Fruit fly (Drosophila melanogaster) whole organism, embryonic: ENCODE data around the gene CG6607.

ENCODE experiments used
- CG10543 ChIP-seq: fragments of 200-800 bp; sonication (Bioruptor generic); optimal IDR thresholded peaks from 3 replicates; lab custom pipeline; 2017; ENCODE audit warnings: missing biosample characterization, mild to moderate bottlenecking, missing genetic modification characterization, moderate library complexity
- CG10959 ChIP-seq: fragments of 200-800 bp; sonication (Bioruptor generic); IDR thresholded peaks from 2 replicates; pipeline ENCODE4 v1.3.6; 2022; ENCODE audit warnings: missing biosample characterization, missing genetic modification characterization
- CG11085 ChIP-seq: fragments of 200-800 bp; sonication (Bioruptor generic); IDR thresholded peaks from 2 replicates; pipeline ENCODE4 v1.3.6; 2022; ENCODE audit warnings: missing biosample characterization, missing genetic modification characterization
- CG11504 ChIP-seq: fragments of 200-800 bp; sonication (Bioruptor generic); optimal IDR thresholded peaks from 3 replicates; lab custom pipeline; 2019; ENCODE audit warnings: missing biosample characterization, mild to moderate bottlenecking, missing genetic modification characterization, moderate library complexity
- CG11723 ChIP-seq: fragments of 200-800 bp; sonication (Bioruptor generic); optimal IDR thresholded peaks from 2 replicates; lab custom pipeline; 2017; ENCODE audit warnings: missing biosample characterization, mild to moderate bottlenecking, missing genetic modification characterization
- CG12744 ChIP-seq: fragments of 200-800 bp; sonication (Bioruptor generic); optimal IDR thresholded peaks from 2 replicates; lab custom pipeline; 2016; ENCODE audit warnings: missing biosample characterization, missing genetic modification characterization
- CG13775 ChIP-seq: fragments of 200-800 bp; sonication (Bioruptor generic); optimal IDR thresholded peaks from 3 replicates; lab custom pipeline; 2017; ENCODE audit warnings: missing biosample characterization, mild to moderate bottlenecking, missing genetic modification characterization
- CG15514 ChIP-seq: fragments of 200-800 bp; sonication (Bioruptor generic); optimal IDR thresholded peaks from 3 replicates; lab custom pipeline; 2017; ENCODE audit warnings: missing biosample characterization, missing genetic modification characterization, mild to moderate bottlenecking, moderate library complexity, missing genetic modification reagents
- CG16813 ChIP-seq: fragments of 200-800 bp; sonication (Bioruptor generic); IDR thresholded peaks from 3 replicates; pipeline ENCODE4 v1.3.6; 2022; ENCODE audit warnings: missing biosample characterization, missing genetic modification characterization; ENCODE audit not compliant: partially characterized antibody
- CG17385 ChIP-seq: fragments of 200-800 bp; sonication (Bioruptor generic); optimal IDR thresholded peaks from 3 replicates; lab custom pipeline; 2018; ENCODE audit warnings: missing biosample characterization, mild to moderate bottlenecking, missing genetic modification characterization
- CG17829 ChIP-seq: fragments of 200-800 bp; optimal IDR thresholded peaks from 2 replicates; lab custom pipeline; 2019; ENCODE audit warnings: missing biosample characterization, mild to moderate bottlenecking, missing genetic modification characterization, moderate library complexity
- CG2199 ChIP-seq: fragments of 200-800 bp; sonication (Bioruptor generic); IDR thresholded peaks from 3 replicates; pipeline ENCODE4 v1.3.6; 2022; ENCODE audit warnings: missing biosample characterization, missing genetic modification characterization
- CG34376 ChIP-seq: fragments of 200-800 bp; sonication (Bioruptor generic); optimal IDR thresholded peaks from 2 replicates; lab custom pipeline; 2018; ENCODE audit warnings: missing biosample characterization, mild to moderate bottlenecking, missing genetic modification characterization
- CG3838 ChIP-seq: fragments of 200-800 bp; sonication (Bioruptor generic); optimal IDR thresholded peaks from 3 replicates; lab custom pipeline; 2016; ENCODE audit warnings: missing biosample characterization, missing genetic modification characterization
- CG3995 ChIP-seq: fragments of 200-800 bp; sonication (Bioruptor generic); optimal IDR thresholded peaks from 3 replicates; lab custom pipeline; 2016; ENCODE audit warnings: missing biosample characterization, missing genetic modification characterization
- CG5953 ChIP-seq: fragments of 200-800 bp; sonication (Bioruptor generic); IDR thresholded peaks from 2 replicates; pipeline ENCODE4 v1.3.6; 2022; ENCODE audit warnings: missing biosample characterization, missing genetic modification characterization
- CG6254 ChIP-seq: fragments of 200-800 bp; sonication (Bioruptor generic); optimal IDR thresholded peaks from 3 replicates; lab custom pipeline; 2017; ENCODE audit warnings: mild to moderate bottlenecking, missing biosample characterization, missing genetic modification reagents, missing genetic modification characterization
- CG8281 ChIP-seq: fragments of 200-800 bp; sonication (Bioruptor generic); optimal IDR thresholded peaks from 2 replicates; lab custom pipeline; 2018; ENCODE audit warnings: missing biosample characterization, mild to moderate bottlenecking, missing genetic modification characterization, moderate library complexity
- CoRest ChIP-seq: fragments of 200-800 bp; sonication (Bioruptor generic); optimal IDR thresholded peaks from 3 replicates; lab custom pipeline; 2018; ENCODE audit warnings: missing biosample characterization, mild to moderate bottlenecking, missing genetic modification characterization, moderate library complexity
- D19A ChIP-seq: fragments of 200-800 bp; optimal IDR thresholded peaks from 3 replicates; lab custom pipeline; 2019; ENCODE audit warnings: missing biosample characterization, mild to moderate bottlenecking, missing genetic modification characterization, moderate library complexity
- D19B ChIP-seq: fragments of 200-800 bp; sonication (Bioruptor generic); optimal IDR thresholded peaks from 2 replicates; lab custom pipeline; 2017; ENCODE audit warnings: missing biosample characterization, mild to moderate bottlenecking, missing genetic modification characterization
- Eip74EF ChIP-seq, 2 experiments: fragments of 200-800 bp in 1 of 2; fragments of >200 bp in 1 of 2; sonication (Bioruptor generic) in 1 of 2; optimal IDR thresholded peaks; 2 replicates each; lab custom pipeline; 2017 to 2019; ENCODE audit warnings: missing biosample characterization in 2 of 2, missing genetic modification characterization in 2 of 2, mild to moderate bottlenecking in 1 of 2, moderate library complexity in 1 of 2
- Ets97D ChIP-seq: fragments of 200-800 bp; sonication (Bioruptor generic); optimal IDR thresholded peaks from 3 replicates; lab custom pipeline; 2016; ENCODE audit warnings: missing biosample characterization, missing genetic modification characterization
- Hr39 ChIP-seq: fragments of >200 bp; optimal IDR thresholded peaks from 2 replicates; lab custom pipeline; 2017
- Meics ChIP-seq: fragments of 200-800 bp; sonication (Bioruptor generic); optimal IDR thresholded peaks from 2 replicates; lab custom pipeline; 2017; ENCODE audit warnings: missing biosample characterization, mild to moderate bottlenecking, missing genetic modification characterization
- Neu2 ChIP-seq: fragments of 200-800 bp; sonication (Bioruptor generic); optimal IDR thresholded peaks from 3 replicates; lab custom pipeline; 2016; ENCODE audit warnings: missing biosample characterization, missing genetic modification characterization, borderline replicate concordance
- Sin3A ChIP-seq: fragments of >200 bp; optimal IDR thresholded peaks from 2 replicates; lab custom pipeline; 2018
- bbx ChIP-seq: fragments of 200-800 bp; sonication (Bioruptor generic); IDR thresholded peaks from 2 replicates; pipeline ENCODE4 v1.3.6; 2022; ENCODE audit warnings: missing biosample characterization, missing genetic modification characterization; ENCODE audit not compliant: partially characterized antibody
- bsh ChIP-seq, 2 experiments: fragments of 200-800 bp; sonication (Bioruptor generic); optimal IDR thresholded peaks; 2 replicates each; lab custom pipeline; 2017 to 2018; ENCODE audit warnings: mild to moderate bottlenecking in 2 of 2, missing biosample characterization in 2 of 2, missing genetic modification characterization in 2 of 2, moderate library complexity in 1 of 2
- cato ChIP-seq: fragments of 200-800 bp; sonication (Bioruptor generic); optimal IDR thresholded peaks from 2 replicates; lab custom pipeline; 2016; ENCODE audit warnings: missing biosample characterization, missing genetic modification characterization, borderline replicate concordance
- dysf ChIP-seq: fragments of 200-800 bp; sonication (Bioruptor generic); IDR thresholded peaks from 3 replicates; pipeline ENCODE4 v1.3.6; 2022; ENCODE audit warnings: missing biosample characterization, missing genetic modification characterization
- fd3F ChIP-seq: fragments of 200-800 bp; sonication (Bioruptor generic); optimal IDR thresholded peaks from 2 replicates; lab custom pipeline; 2018; ENCODE audit warnings: missing biosample characterization, mild to moderate bottlenecking, missing genetic modification characterization, moderate library complexity
- inv ChIP-seq: fragments of 200-800 bp; sonication (Bioruptor generic); IDR thresholded peaks from 2 replicates; pipeline ENCODE4 v1.3.6; 2022; ENCODE audit warnings: missing biosample characterization, missing genetic modification characterization; ENCODE audit not compliant: partially characterized antibody
- lab ChIP-seq: fragments of 200-800 bp; sonication (Bioruptor generic); optimal IDR thresholded peaks from 3 replicates; lab custom pipeline; 2017; ENCODE audit warnings: missing biosample characterization, missing genetic modification characterization, mild to moderate bottlenecking, moderate library complexity, missing genetic modification reagents
- lbe ChIP-seq: fragments of 200-800 bp; sonication (Bioruptor generic); optimal IDR thresholded peaks from 2 replicates; lab custom pipeline; 2016; ENCODE audit warnings: missing biosample characterization, mild to moderate bottlenecking, missing genetic modification characterization
- lilli ChIP-seq: fragments of 200-800 bp; sonication (Bioruptor generic); optimal IDR thresholded peaks from 3 replicates; lab custom pipeline; 2016; ENCODE audit warnings: missing biosample characterization, missing genetic modification characterization
- lov ChIP-seq, 2 experiments: fragments of 200-800 bp in 1 of 2; fragments of >200 bp in 1 of 2; sonication (Bioruptor generic) in 1 of 2; IDR thresholded peaks in 1 of 2; optimal IDR thresholded peaks in 1 of 2; 2 replicates in 1 of 2; 3 replicates in 1 of 2; pipeline versions ENCODE4 v1.3.6 to Lab custom; 2017 to 2022; ENCODE audit warnings: missing biosample characterization in 1 of 2, missing genetic modification characterization in 1 of 2
- oc ChIP-seq: fragments of 200-800 bp; sonication (Bioruptor generic); optimal IDR thresholded peaks from 2 replicates; lab custom pipeline; 2018; ENCODE audit warnings: missing biosample characterization, mild to moderate bottlenecking, missing genetic modification characterization, moderate library complexity
- pum ChIP-seq: fragments of 200-800 bp; sonication (Bioruptor generic); optimal IDR thresholded peaks from 2 replicates; lab custom pipeline; 2016; ENCODE audit warnings: missing biosample characterization, missing genetic modification characterization
- sens ChIP-seq: fragments of 200-800 bp; sonication (Bioruptor generic); peaks from one replicate; lab custom pipeline; 2016; ENCODE audit warnings: missing biosample characterization, missing genetic modification characterization
- tgo ChIP-seq: fragments of 200-800 bp; sonication (Bioruptor generic); IDR thresholded peaks from 3 replicates; pipeline ENCODE4 v1.3.6; 2022; ENCODE audit warnings: missing biosample characterization, missing genetic modification characterization
- tio ChIP-seq: fragments of 200-800 bp; sonication (Bioruptor generic); optimal IDR thresholded peaks from 2 replicates; lab custom pipeline; 2017; ENCODE audit warnings: missing biosample characterization, missing genetic modification characterization, inconsistent platforms
- tup ChIP-seq: fragments of 200-800 bp; sonication (Bioruptor generic); optimal IDR thresholded peaks from 2 replicates; lab custom pipeline; 2016; ENCODE audit warnings: missing biosample characterization, mild to moderate bottlenecking, missing genetic modification characterization, moderate library complexity
- unpg ChIP-seq: fragments of 200-800 bp; sonication (Bioruptor generic); optimal IDR thresholded peaks from 3 replicates; lab custom pipeline; 2018; ENCODE audit warnings: missing biosample characterization, mild to moderate bottlenecking, missing genetic modification characterization, moderate library complexity
- wdn ChIP-seq: fragments of 200-800 bp; sonication (Bioruptor generic); IDR thresholded peaks from 2 replicates; pipeline ENCODE4 v1.3.6; 2022; ENCODE audit warnings: missing biosample characterization, missing genetic modification characterization
- zfh1 ChIP-seq: fragments of 200-800 bp; sonication (Bioruptor generic); IDR thresholded peaks from 3 replicates; pipeline ENCODE4 v1.3.6; 2022; ENCODE audit warnings: missing biosample characterization, missing genetic modification characterization

The CG6607 gene

dm6 chr3R:24572540-24573043 is 44.7 kb downstream of the CG6607 start (continued):
- TF ChIP-seq CG16813 (GFP tag; lab: Robert Waterston, UW), result no peak
- TF ChIP-seq Neu2 (GFP tag; lab: Kevin White, UChicago), result peak; percentile 40
- peak in 1 of 2 experiments; percentile 98 for TF ChIP-seq Eip74EF (GFP tag; optimal IDR thresholded peaks at IDR 0.05; lab: Kevin White, UChicago)
- peak; percentile 92 for TF ChIP-seq pum (GFP tag; lab: Kevin White, UChicago)
- TF ChIP-seq CG3838 (GFP tag; lab: Kevin White, UChicago), result peak; percentile 96
- TF ChIP-seq CG2199 (GFP tag; lab: Robert Waterston, UW), result peak; percentile 98
- TF ChIP-seq CG10959, result peak; percentile 93
- peak; percentile 99 for TF ChIP-seq lab
- TF ChIP-seq tio (GFP tag; lab: Kevin White, UChicago), result peak; percentile 92
- peak; percentile 79 for TF ChIP-seq CG3995
- peak; percentile 95 for TF ChIP-seq CG11723 (GFP tag; lab: Kevin White, UChicago)
- peak; percentile 99 for TF ChIP-seq zfh1 (GFP tag; lab: Robert Waterston, UW)
- peak; percentile 99 for TF ChIP-seq dysf
- peak; percentile 99 for TF ChIP-seq oc (tag; lab: Kevin White, UChicago)
- TF ChIP-seq bbx (GFP tag; lab: Robert Waterston, UW), result no peak
- TF ChIP-seq Meics, result peak; percentile 99
- peak; percentile 98 for TF ChIP-seq lilli
- peak; percentile 98 for TF ChIP-seq wdn
- TF ChIP-seq cato (GFP tag; lab: Kevin White, UChicago), result peak; percentile 90
- TF ChIP-seq CG11085 (GFP tag; lab: Robert Waterston, UW), result peak; percentile 97
- peak; percentile 98 for TF ChIP-seq CG17829 (tag; lab: Kevin White, UChicago)
- TF ChIP-seq Sin3A (lab: Kevin White, UChicago), result no peak
- peak; percentile 99 for TF ChIP-seq CG5953 (GFP tag; lab: Robert Waterston, UW)
- peak; percentile 95 for TF ChIP-seq D19A
- peak; percentile 96 for TF ChIP-seq CG12744 (GFP tag; lab: Kevin White, UChicago)
- no peak for TF ChIP-seq Hr39 (lab: Kevin White, UChicago)
- peak; percentile 89 for TF ChIP-seq CG8281 (tag; lab: Kevin White, UChicago)
- peak; percentile 88 for TF ChIP-seq Ets97D (GFP tag; lab: Kevin White, UChicago)
- peak; percentile 90 to 98 for TF ChIP-seq bsh (GFP tag; optimal IDR thresholded peaks at IDR 0.05; lab: Kevin White, UChicago)
- TF ChIP-seq lov (optimal IDR thresholded peaks at IDR 0.05; lab: Kevin White, UChicago), result no peak
- peak; percentile 98 for TF ChIP-seq lov (GFP tag; IDR thresholded peaks at IDR 0.05; lab: Robert Waterston, UW)
- peak; percentile 95 for TF ChIP-seq CG15514
- TF ChIP-seq, all 482 proteins: peak for 435

dm6 chr3R:24573094-24573732 is 45.4 kb downstream of the CG6607 start:
- TF ChIP-seq CG6254 (GFP tag; lab: Kevin White, UChicago) (no peak), lbe (no peak), sens (GFP tag; lab: Kevin White, UChicago) (peak; percentile 19)

DNA sequence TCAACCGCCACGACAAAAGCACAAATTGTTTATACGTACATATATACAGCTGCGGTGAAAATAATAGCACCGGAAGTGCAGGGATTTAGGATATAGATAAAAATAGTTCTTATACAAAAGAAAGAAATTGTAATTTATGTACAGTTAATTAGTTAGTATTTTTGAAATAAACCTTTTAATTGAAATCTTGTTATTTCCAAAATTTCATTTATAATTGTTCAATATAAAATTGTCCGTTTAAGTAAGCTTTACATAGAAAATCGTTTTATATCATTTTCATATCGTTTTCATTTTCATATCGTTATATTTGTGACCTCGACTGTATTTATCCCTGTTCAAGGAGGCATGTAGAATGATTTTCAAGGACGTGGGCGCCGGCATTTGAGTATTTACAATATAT is 46.3 kb downstream of the CG6607 start:
- peak; percentile 71 for TF ChIP-seq CG17385
- peak; percentile 24 for TF ChIP-seq CG13775
- peak; percentile 76 for TF ChIP-seq CoRest (tag; lab: Kevin White, UChicago)
- TF ChIP-seq CG34376 (GFP tag; lab: Kevin White, UChicago), result peak; percentile 79
- no peak for TF ChIP-seq tup (GFP tag; lab: Kevin White, UChicago)
- TF ChIP-seq CG10543 (GFP tag; lab: Kevin White, UChicago), result peak; percentile 64
- TF ChIP-seq CG17829 (tag; lab: Kevin White, UChicago), result peak; percentile 27
- peak; percentile 30 for TF ChIP-seq fd3F (GFP tag; lab: Kevin White, UChicago)
- peak; percentile 41 for TF ChIP-seq D19B (GFP tag; lab: Kevin White, UChicago)
- TF ChIP-seq dysf, result peak; percentile 65; the same call in 2 of the 3 replicates
- TF ChIP-seq unpg, result peak; percentile 64
- peak; percentile 51; the same call in 1 of the 3 replicates for TF ChIP-seq tgo
- TF ChIP-seq D19A, result peak; percentile 56
- TF ChIP-seq inv (GFP tag; lab: Robert Waterston, UW), result no peak
- TF ChIP-seq CG11504 (tag; lab: Kevin White, UChicago), result peak; percentile 75
